Worm (Caenorhabditis elegans): Measurements from ENCODE around the gene F07G11.2.

ce11 chrV:7266021-7266420, 38.6 kb upstream of the F07G11.2 start, which contains the start of gene C13A2.7:
- TF ChIP-seq fkh-10 (GFP tag; optimal IDR thresholded peaks at IDR 0.05) (no peak), sea-2 (GFP tag; optimal IDR thresholded peaks at IDR 0.05) (no peak)
